Fruit fly (Drosophila melanogaster) whole organism, embryonic: Measurements from ENCODE around the gene CG32313.
A peak's percentile ranks its signal among the peaks of the same experiment; 100 is the strongest.

Source experiments
- Abd-B ChIP-seq: fragments of 200-800 bp; sonication (Bioruptor generic); optimal IDR thresholded peaks from 2 replicates; lab custom pipeline; 2018; ENCODE audit warnings: missing biosample characterization, mild to moderate bottlenecking, missing genetic modification characterization, moderate library complexity
- Awh ChIP-seq: fragments of 200-800 bp; sonication (Bioruptor generic); IDR thresholded peaks from 2 replicates; pipeline ENCODE4, ENCODE4 v1.3.6; 2022; ENCODE audit warnings: missing biosample characterization, missing genetic modification characterization
- CG1024 ChIP-seq: fragments of 200-800 bp; sonication (Bioruptor generic); IDR thresholded peaks from 2 replicates; pipeline ENCODE4 v1.3.6; 2022; ENCODE audit warnings: missing biosample characterization, missing genetic modification characterization
- CG10565 ChIP-seq: fragments of 200-800 bp; sonication (Bioruptor generic); optimal IDR thresholded peaks from 3 replicates; lab custom pipeline; 2016; ENCODE audit warnings: missing biosample characterization, mild to moderate bottlenecking, missing genetic modification characterization
- CG10959 ChIP-seq: fragments of 200-800 bp; sonication (Bioruptor generic); IDR thresholded peaks from 2 replicates; pipeline ENCODE4 v1.3.6; 2022; ENCODE audit warnings: missing biosample characterization, missing genetic modification characterization
- CG15514 ChIP-seq: fragments of 200-800 bp; sonication (Bioruptor generic); optimal IDR thresholded peaks from 3 replicates; lab custom pipeline; 2017; ENCODE audit warnings: missing biosample characterization, missing genetic modification characterization, mild to moderate bottlenecking, moderate library complexity, missing genetic modification reagents
- CG16779 ChIP-seq: fragments of 200-800 bp; sonication (Bioruptor generic); IDR thresholded peaks from 2 replicates; pipeline ENCODE4 v1.3.6; 2022; ENCODE audit warnings: missing biosample characterization, missing genetic modification characterization
- CG17802 ChIP-seq: fragments of 200-800 bp; sonication (Bioruptor generic); optimal IDR thresholded peaks from 2 replicates; lab custom pipeline; 2018; ENCODE audit warnings: missing biosample characterization, mild to moderate bottlenecking, missing genetic modification characterization, moderate library complexity
- CG2678 ChIP-seq: fragments of 200-800 bp; sonication (Bioruptor generic); optimal IDR thresholded peaks from 3 replicates; lab custom pipeline; 2019; ENCODE audit warnings: missing biosample characterization, mild to moderate bottlenecking, missing genetic modification characterization, moderate library complexity
- CG2712 ChIP-seq: fragments of 200-800 bp; optimal IDR thresholded peaks from 3 replicates; lab custom pipeline; 2019; ENCODE audit warnings: missing biosample characterization, mild to moderate bottlenecking, missing genetic modification characterization, moderate library complexity
- CG30431 ChIP-seq: fragments of 200-800 bp; sonication (Bioruptor generic); optimal IDR thresholded peaks from 2 replicates; lab custom pipeline; 2017; ENCODE audit warnings: missing biosample characterization, missing genetic modification characterization
- CG34422 ChIP-seq: fragments of 200-800 bp; sonication (Bioruptor generic); IDR thresholded peaks from 3 replicates; pipeline ENCODE4 v1.3.6; 2022; ENCODE audit warnings: missing biosample characterization, missing genetic modification characterization
- CG4360 ChIP-seq: fragments of 200-800 bp; sonication (Bioruptor generic); IDR thresholded peaks from 2 replicates; pipeline ENCODE4 v1.3.6; 2022; ENCODE audit warnings: missing biosample characterization, missing genetic modification characterization
- CG4424 ChIP-seq: fragments of 200-800 bp; sonication (Bioruptor generic); optimal IDR thresholded peaks from 3 replicates; lab custom pipeline; 2016; ENCODE audit warnings: missing biosample characterization, missing genetic modification characterization
- CG5180 ChIP-seq: fragments of 200-800 bp; sonication (Bioruptor generic); optimal IDR thresholded peaks from 3 replicates; lab custom pipeline; 2017; ENCODE audit warnings: missing biosample characterization, missing genetic modification characterization, mild to moderate bottlenecking, moderate library complexity, missing genetic modification reagents
- CG6813 ChIP-seq: fragments of 200-800 bp; sonication (Bioruptor generic); optimal IDR thresholded peaks from 2 replicates; lab custom pipeline; 2017; ENCODE audit warnings: missing biosample characterization, missing genetic modification characterization, mild to moderate bottlenecking, moderate library complexity, missing genetic modification reagents
- CG7928 ChIP-seq: fragments of 200-800 bp; sonication (Bioruptor generic); optimal IDR thresholded peaks from 2 replicates; lab custom pipeline; 2017; ENCODE audit warnings: missing biosample characterization, mild to moderate bottlenecking, missing genetic modification characterization
- CkIIα-i1 ChIP-seq: fragments of 200-800 bp; sonication (Bioruptor generic); IDR thresholded peaks from 2 replicates; pipeline ENCODE4 v1.3.6; 2022; ENCODE audit warnings: missing biosample characterization, missing genetic modification characterization
- Dad ChIP-seq: fragments of 200-800 bp; sonication (Bioruptor generic); optimal IDR thresholded peaks from 3 replicates; lab custom pipeline; 2016; ENCODE audit warnings: missing biosample characterization, missing genetic modification characterization
- E2f2 ChIP-seq: fragments of 200-800 bp; sonication (Bioruptor generic); IDR thresholded peaks from 2 replicates; pipeline ENCODE4 v1.3.6; 2022; ENCODE audit warnings: missing biosample characterization, missing genetic modification characterization
- Ets65A ChIP-seq: fragments of 200-800 bp; sonication (Bioruptor generic); peaks from one replicate; lab custom pipeline; 2016; ENCODE audit warnings: missing biosample characterization, missing genetic modification characterization
- H2.0 ChIP-seq: fragments of 200-800 bp; sonication (Bioruptor generic); IDR thresholded peaks from 2 replicates; pipeline ENCODE4 v1.3.6; 2022; ENCODE audit warnings: missing biosample characterization, missing genetic modification characterization
- Hr51 ChIP-seq, 2 experiments: fragments of 200-800 bp; sonication (Bioruptor generic); optimal IDR thresholded peaks; 2 replicates in 1 of 2; 3 replicates in 1 of 2; lab custom pipeline; 2016 to 2018; ENCODE audit warnings: missing biosample characterization in 2 of 2, missing genetic modification characterization in 2 of 2, mild to moderate bottlenecking in 1 of 2, moderate library complexity in 1 of 2
- Hr78 ChIP-seq, 2 experiments: fragments of 200-800 bp in 1 of 2; fragments of >200 bp in 1 of 2; sonication (Bioruptor generic) in 1 of 2; optimal IDR thresholded peaks; 2 replicates each; lab custom pipeline; 2017 to 2019; ENCODE audit warnings: missing biosample characterization in 2 of 2, missing genetic modification characterization in 2 of 2, mild to moderate bottlenecking in 1 of 2, moderate library complexity in 1 of 2
- MBD-R2 ChIP-seq: fragments of 200-800 bp; sonication (Bioruptor generic); IDR thresholded peaks from 2 replicates; pipeline ENCODE4 v1.3.6; 2022; ENCODE audit warnings: missing biosample characterization, missing genetic modification characterization
- Max ChIP-seq: fragments of 200-800 bp; sonication (Bioruptor generic); optimal IDR thresholded peaks from 2 replicates; lab custom pipeline; 2016; ENCODE audit warnings: missing biosample characterization, mild to moderate bottlenecking, missing genetic modification characterization
- Mes4 ChIP-seq: fragments of 200-800 bp; sonication (Bioruptor generic); optimal IDR thresholded peaks from 2 replicates; lab custom pipeline; 2016; ENCODE audit warnings: missing biosample characterization, missing genetic modification characterization
- Sin3A ChIP-seq: fragments of >200 bp; optimal IDR thresholded peaks from 2 replicates; lab custom pipeline; 2018
- Six4 ChIP-seq: fragments of 200-800 bp; sonication (Bioruptor generic); optimal IDR thresholded peaks from 2 replicates; lab custom pipeline; 2016; ENCODE audit warnings: missing biosample characterization, missing genetic modification characterization
- Sry-β ChIP-seq: fragments of 200-800 bp; sonication (Bioruptor generic); optimal IDR thresholded peaks from 2 replicates; lab custom pipeline; 2018; ENCODE audit warnings: missing biosample characterization, mild to moderate bottlenecking, missing genetic modification characterization, moderate library complexity
- aop ChIP-seq: fragments of 200-800 bp; sonication (Bioruptor generic); IDR thresholded peaks from 2 replicates; pipeline ENCODE4 v1.3.6; 2022; ENCODE audit warnings: missing biosample characterization, missing genetic modification characterization
- bowl ChIP-seq: fragments of 200-800 bp; sonication (Bioruptor generic); IDR thresholded peaks from 2 replicates; pipeline ENCODE4 v1.3.6; 2022; ENCODE audit warnings: missing biosample characterization, missing genetic modification characterization
- ci ChIP-seq: fragments of 200-800 bp; sonication (Bioruptor generic); IDR thresholded peaks from 3 replicates; pipeline ENCODE4 v1.3.6; 2022; ENCODE audit warnings: missing biosample characterization, missing genetic modification characterization
- dmrt11E ChIP-seq: fragments of 200-800 bp; sonication (Bioruptor generic); optimal IDR thresholded peaks from 3 replicates; lab custom pipeline; 2018; ENCODE audit warnings: missing biosample characterization, mild to moderate bottlenecking, missing genetic modification characterization, moderate library complexity
- eve ChIP-seq, 2 experiments: fragments of >200 bp; optimal IDR thresholded peaks; 2 replicates each; lab custom pipeline; 2017; ENCODE audit warnings: missing biosample characterization in 2 of 2, missing genetic modification characterization in 2 of 2
- exex ChIP-seq: fragments of 200-800 bp; sonication (Bioruptor generic); optimal IDR thresholded peaks from 4 replicates; lab custom pipeline; 2018; ENCODE audit warnings: missing biosample characterization, mild to moderate bottlenecking, missing genetic modification characterization, moderate library complexity
- lilli ChIP-seq: fragments of 200-800 bp; sonication (Bioruptor generic); optimal IDR thresholded peaks from 3 replicates; lab custom pipeline; 2016; ENCODE audit warnings: missing biosample characterization, missing genetic modification characterization
- lola ChIP-seq, 3 experiments: fragments of >200 bp in 2 of 3; fragments of 200-800 bp in 1 of 3; sonication (Bioruptor generic) in 1 of 3; optimal IDR thresholded peaks; 2 replicates each; lab custom pipeline; 2017 to 2019; ENCODE audit warnings: missing biosample characterization in 3 of 3, missing genetic modification characterization in 3 of 3, mild to moderate bottlenecking in 1 of 3, moderate library complexity in 1 of 3
- mirr ChIP-seq: fragments of 200-800 bp; sonication (Bioruptor generic); optimal IDR thresholded peaks from 3 replicates; lab custom pipeline; 2018; ENCODE audit warnings: missing biosample characterization, mild to moderate bottlenecking, missing genetic modification characterization
- nerfin-1 ChIP-seq: fragments of 200-800 bp; sonication (Bioruptor generic); optimal IDR thresholded peaks from 3 replicates; lab custom pipeline; 2019; ENCODE audit warnings: missing biosample characterization, mild to moderate bottlenecking, missing genetic modification characterization, moderate library complexity
- nerfin-2 ChIP-seq: fragments of 200-800 bp; sonication (Bioruptor generic); IDR thresholded peaks from 2 replicates; pipeline ENCODE4 v1.3.6; 2022; ENCODE audit warnings: missing biosample characterization, missing genetic modification characterization; ENCODE audit not compliant: partially characterized antibody
- p53 ChIP-seq: fragments of 200-800 bp; sonication (Bioruptor generic); optimal IDR thresholded peaks from 2 replicates; lab custom pipeline; 2016; ENCODE audit warnings: missing biosample characterization, missing genetic modification characterization
- rib ChIP-seq: fragments of 200-800 bp; sonication (Bioruptor generic); IDR thresholded peaks from 2 replicates; pipeline ENCODE4 v1.3.6; 2022; ENCODE audit warnings: missing biosample characterization, missing genetic modification characterization
- run ChIP-seq: fragments of 200-800 bp; sonication (Bioruptor generic); optimal IDR thresholded peaks from 3 replicates; lab custom pipeline; 2018; ENCODE audit warnings: missing biosample characterization, mild to moderate bottlenecking, missing genetic modification characterization
- sens ChIP-seq: fragments of 200-800 bp; sonication (Bioruptor generic); peaks from one replicate; lab custom pipeline; 2016; ENCODE audit warnings: missing biosample characterization, missing genetic modification characterization
- unc-4 ChIP-seq: fragments of 200-800 bp; sonication (Bioruptor generic); IDR thresholded peaks from 2 replicates; pipeline ENCODE4 v1.3.6; 2022; ENCODE audit warnings: missing biosample characterization, missing genetic modification characterization; ENCODE audit not compliant: partially characterized antibody
- usp ChIP-seq: fragments of >200 bp; optimal IDR thresholded peaks from 2 replicates; lab custom pipeline; 2017; ENCODE audit warnings: missing biosample characterization, missing genetic modification characterization
- vfl ChIP-seq: fragments of 200-800 bp; sonication (Bioruptor generic); optimal IDR thresholded peaks from 2 replicates; lab custom pipeline; 2016; ENCODE audit warnings: missing biosample characterization, missing genetic modification characterization
- z ChIP-seq: fragments of 200-800 bp; sonication (Bioruptor generic); IDR thresholded peaks from 3 replicates; pipeline ENCODE4 v1.3.6; 2022; ENCODE audit warnings: missing biosample characterization, missing genetic modification characterization

CG32313 gene

DNA sequence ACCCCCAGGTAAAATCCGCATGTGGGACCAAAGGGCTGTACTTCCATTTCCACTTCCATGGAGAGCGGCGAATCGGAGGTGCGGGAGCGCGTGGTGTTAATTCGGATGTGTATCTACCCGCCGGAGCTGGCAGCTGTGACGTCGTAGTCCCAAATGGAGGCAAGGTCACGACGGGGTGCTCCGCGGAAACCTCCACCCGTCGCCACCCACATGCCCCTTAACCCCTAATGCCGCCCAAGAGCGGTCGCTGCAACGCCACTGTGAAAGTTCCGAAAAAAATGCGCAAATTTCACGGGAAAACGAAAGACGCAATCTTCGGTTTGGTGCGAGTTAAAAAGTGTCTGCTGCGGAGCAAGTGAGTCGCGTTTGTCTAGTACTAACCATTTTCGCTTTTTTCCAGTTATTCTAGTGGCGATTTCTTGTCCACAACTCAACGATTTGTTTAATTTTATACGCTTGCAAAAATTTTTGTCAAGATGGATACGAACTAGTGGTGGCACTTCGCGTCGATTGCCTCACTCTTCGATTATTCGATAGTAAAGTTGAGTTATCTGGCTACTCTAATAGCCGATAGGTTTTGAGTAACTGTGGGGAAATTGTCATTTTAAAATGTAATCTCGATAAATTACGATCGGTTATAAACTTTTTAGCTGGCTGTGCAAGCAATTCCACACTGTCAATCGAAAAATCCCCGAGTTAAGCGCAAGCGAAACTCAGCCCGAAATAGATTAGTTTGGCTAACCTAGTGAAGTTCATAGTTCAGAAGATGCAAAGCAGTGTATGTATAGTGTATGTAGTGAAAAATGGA lies 43.3 kb downstream of the CG32313 start, which contains the start of the genes hfp and Psa (continued):
- no peak for TF ChIP-seq CG5180 (GFP tag; lab: Kevin White, UChicago)
- no peak for TF ChIP-seq nerfin-1
- TF ChIP-seq CG15514 (GFP tag; lab: Kevin White, UChicago): peak; percentile 60
- TF ChIP-seq usp (GFP tag; lab: Kevin White, UChicago): no peak
- no peak for TF ChIP-seq H2.0 (GFP tag; lab: Robert Waterston, UW)
- TF ChIP-seq CG6813 (GFP tag; lab: Kevin White, UChicago): no peak
- no peak for TF ChIP-seq Sry-β (GFP tag; lab: Kevin White, UChicago)
- no peak for TF ChIP-seq vfl (GFP tag; lab: Kevin White, UChicago)
- peak; percentile 14 for TF ChIP-seq sens
- TF ChIP-seq Awh (GFP tag; lab: Robert Waterston, UW): no peak
- no peak for TF ChIP-seq Dad (GFP tag; lab: Kevin White, UChicago)
- no peak; the same call in 1 of the 2 replicates for TF ChIP-seq CG10959
- TF ChIP-seq lilli (GFP tag; lab: Kevin White, UChicago): no peak
- TF ChIP-seq z (GFP tag; lab: Robert Waterston, UW): no peak
- no peak for TF ChIP-seq CG7928 (GFP tag; lab: Kevin White, UChicago)
- no peak for TF ChIP-seq CG10565 (GFP tag; lab: Kevin White, UChicago)
- no peak for TF ChIP-seq bowl (GFP tag; lab: Robert Waterston, UW)
- TF ChIP-seq CG30431 (GFP tag; lab: Kevin White, UChicago): no peak
- TF ChIP-seq CG4360: no peak

DNA sequence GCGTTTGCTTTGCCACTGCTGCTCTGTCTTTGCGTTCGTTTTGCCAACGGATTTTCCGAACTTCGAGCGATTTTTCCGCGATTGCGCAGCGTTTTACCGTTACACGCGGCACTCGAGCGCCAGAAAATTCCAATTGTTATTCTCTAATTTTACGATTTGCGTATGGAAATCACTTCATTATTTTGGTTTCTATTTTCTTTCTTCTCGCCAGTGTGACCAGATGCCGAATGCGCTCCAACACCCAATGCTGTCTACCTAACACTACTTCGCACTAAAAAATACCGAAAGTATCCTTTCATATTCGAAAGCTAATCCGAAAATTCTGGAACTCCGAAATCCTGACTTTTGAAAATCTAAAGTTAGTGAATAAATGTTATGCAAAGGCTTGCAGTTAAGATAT lies 49.1 kb downstream of the CG32313 start, which contains the start of gene CG12084:
TSS of gene CG12084 (minus strand) at position 236 of the 400 bp plus-strand sequence.
- TF ChIP-seq Ets65A (no peak), Hr78 (GFP tag; optimal IDR thresholded peaks at IDR 0.05; lab: Kevin White, UChicago) (no peak), mirr (GFP tag; lab: Kevin White, UChicago) (no peak), CG17802 (tag; lab: Kevin White, UChicago) (no peak), ci (GFP tag; lab: Robert Waterston, UW) (no peak; the same call in 2 of the 3 replicates), exex (tag; lab: Kevin White, UChicago) (no peak), nerfin-2 (no peak), MBD-R2 (GFP tag; lab: Robert Waterston, UW) (peak; percentile 33; the same call in 1 of the 2 replicates), Abd-B (GFP tag; lab: Kevin White, UChicago) (no peak), nerfin-1 (no peak), rib (GFP tag; lab: Robert Waterston, UW) (no peak), Hr51 (GFP tag; optimal IDR thresholded peaks at IDR 0.05; lab: Kevin White, UChicago) (no peak), unc-4 (GFP tag; lab: Robert Waterston, UW) (0 out of 2 replicates have a peak, but pooled peaks have one; percentile 29), CG16779 (GFP tag; lab: Robert Waterston, UW) (no peak), Sin3A (lab: Kevin White, UChicago) (peak; percentile 64), CG2678 (tag; lab: Kevin White, UChicago) (no peak), usp (GFP tag; lab: Kevin White, UChicago) (no peak), aop (GFP tag; lab: Robert Waterston, UW) (no peak), E2f2 (GFP tag; lab: Robert Waterston, UW) (peak; percentile 36), Mes4 (no peak), eve (GFP tag; optimal IDR thresholded peaks at IDR 0.05; lab: Kevin White, UChicago) (no peak), CG4424 (GFP tag; lab: Kevin White, UChicago) (no peak), Six4 (GFP tag; lab: Kevin White, UChicago) (no peak), dmrt11E (tag; lab: Kevin White, UChicago) (no peak), CG2712 (tag; lab: Kevin White, UChicago) (no peak), run (tag; lab: Kevin White, UChicago) (no peak), p53 (no peak), Max (GFP tag; lab: Kevin White, UChicago) (no peak), CkIIα-i1 (GFP tag; lab: Robert Waterston, UW) (no peak), CG1024 (GFP tag; lab: Robert Waterston, UW) (no peak), CG34422 (GFP tag; lab: Robert Waterston, UW) (peak; percentile 21; the same call in 1 of the 3 replicates), lola (GFP tag; optimal IDR thresholded peaks at IDR 0.05; lab: Kevin White, UChicago) (no peak)
